Worm (Caenorhabditis elegans) whole organism, young adult: Measurements from ENCODE around the gene T13C5.3.

Source experiments
- F10E7.11 ChIP-seq: sonication (generic microtip); optimal IDR thresholded peaks from 2 replicates; lab custom pipeline; 2017; ENCODE audit warnings: mild to moderate bottlenecking, missing genetic modification characterization, moderate library complexity, missing compliant biosample characterization
- akir-1 ChIP-seq: fragments of 200-800 bp; sonication (Bioruptor generic); optimal IDR thresholded peaks from 2 replicates; lab custom pipeline; 2018; ENCODE audit warnings: mild to moderate bottlenecking, missing genetic modification characterization, moderate library complexity, missing compliant biosample characterization
- ama-1 ChIP-seq, 3 experiments: fragments of 150-350 bp in 1 of 3; sonication (generic microtip) in 2 of 3; optimal IDR thresholded peaks; 2 replicates each; lab custom pipeline; 2014 to 2018; ENCODE audit warnings: missing biosample characterization in 2 of 3, missing genetic modification characterization in 2 of 3, missing genetic modification reagents in 2 of 3
- bed-1 ChIP-seq: fragments of 200-800 bp; sonication (Bioruptor generic); IDR thresholded peaks from 2 replicates; pipeline ENCODE4 v1.3.6; 2022; ENCODE audit warnings: missing genetic modification reagents, missing genetic modification characterization, missing compliant biosample characterization
- egl-18 ChIP-seq: fragments of 200-800 bp; sonication (Bioruptor generic); IDR thresholded peaks from 2 replicates; pipeline ENCODE4 v1.3.6; 2022; ENCODE audit warnings: missing genetic modification reagents, missing genetic modification characterization, missing compliant biosample characterization
- hmg-1.2 ChIP-seq: fragments of 200-800 bp; sonication (Bioruptor generic); IDR thresholded peaks from 2 replicates; pipeline ENCODE4 v1.3.6; 2022; ENCODE audit warnings: missing genetic modification reagents, missing genetic modification characterization, missing compliant biosample characterization
- hmg-20 ChIP-seq: fragments of 200-800 bp; sonication (Bioruptor generic); IDR thresholded peaks from 2 replicates; pipeline ENCODE4 v1.3.6; 2022; ENCODE audit warnings: missing genetic modification reagents, missing genetic modification characterization, missing compliant biosample characterization
- madf-8 ChIP-seq: fragments of 200-800 bp; sonication (Bioruptor generic); conservative IDR thresholded peaks from 2 replicates; pipeline ENCODE4 v1.3.6; 2022; ENCODE audit warnings: missing genetic modification reagents, missing genetic modification characterization, missing compliant biosample characterization
- nfya-1 ChIP-seq: sonication (generic microtip); optimal IDR thresholded peaks from 2 replicates; lab custom pipeline; 2017; ENCODE audit warnings: antibody characterized with exemption, missing compliant biosample characterization, missing genetic modification characterization, borderline replicate concordance; ENCODE audit not compliant: insufficient read depth
- nhr-90 ChIP-seq: sonication (generic microtip); optimal IDR thresholded peaks from 2 replicates; lab custom pipeline; 2016; ENCODE audit warnings: missing genotype, mild to moderate bottlenecking, missing genetic modification characterization, missing compliant biosample characterization
- sea-2 ChIP-seq: fragments of 200-800 bp; sonication (Bioruptor generic); IDR thresholded peaks from 2 replicates; pipeline ENCODE4 v1.3.6; 2022; ENCODE audit warnings: missing genetic modification characterization, missing compliant biosample characterization
- snpc-4 ChIP-seq, 5 experiments: fragments of 150-350 bp in 1 of 5; sonication (generic microtip) in 4 of 5; optimal IDR thresholded peaks; 2 replicates each; lab custom pipeline; 2014 to 2018; ENCODE audit warnings: missing genetic modification characterization in 5 of 5, missing biosample characterization in 3 of 5, antibody characterized with exemption in 2 of 5, mild to moderate bottlenecking in 2 of 5, missing compliant biosample characterization in 2 of 5, missing genotype in 2 of 5, moderate library complexity in 2 of 5, missing genetic modification reagents in 1 of 5
- tbp1 ChIP-seq: fragments of 200-800 bp; sonication (Bioruptor generic); optimal IDR thresholded peaks from 2 replicates; lab custom pipeline; 2018; ENCODE audit warnings: mild to moderate bottlenecking, missing genetic modification characterization, missing compliant biosample characterization
- tbx-9 ChIP-seq: sonication (generic microtip); optimal IDR thresholded peaks from 2 replicates; lab custom pipeline; 2016; ENCODE audit warnings: borderline replicate concordance, missing genetic modification characterization, inconsistent platforms, missing compliant biosample characterization

ce11 chrX:6134423-6134822 lies 43.9 kb upstream of the T13C5.3 start:
- TF ChIP-seq tbp1 (no peak), egl-18 (GFP tag; lab: Robert Waterston, UW) (no peak), hmg-20 (GFP tag; lab: Robert Waterston, UW) (no peak), sea-2 (no peak), ama-1 (optimal IDR thresholded peaks at IDR 0.05; lab: Kevin White, UChicago) (no peak), ama-1 (GFP tag; optimal IDR thresholded peaks at IDR 0.05; lab: Kevin White, UChicago) (no peak), bed-1 (no peak), snpc-4 (GFP tag; optimal IDR thresholded peaks at IDR 0.05; lab: Kevin White, UChicago) (no peak), snpc-4 (tag; optimal IDR thresholded peaks at IDR 0.05; lab: Kevin White, UChicago) (no peak), tbx-9 (tag; lab: Kevin White, UChicago) (no peak), nfya-1 (tag; lab: Kevin White, UChicago) (no peak), hmg-1.2 (no peak), madf-8 (no peak), akir-1 (GFP tag; lab: Kevin White, UChicago) (no peak), nhr-90 (tag; lab: Kevin White, UChicago) (no peak), F10E7.11 (no peak)
